Fruit fly (Drosophila melanogaster) whole organism, embryonic: ENCODE data around the gene Taf8.
A peak's percentile ranks its signal among the peaks of the same experiment; 100 is the strongest.

Source experiments
- Atf6 ChIP-seq: fragments of 200-800 bp; sonication (Bioruptor generic); IDR thresholded peaks from 2 replicates; pipeline ENCODE4 v1.3.6; 2022; ENCODE audit warnings: missing biosample characterization, missing genetic modification characterization
- Bteb2 ChIP-seq: fragments of 200-800 bp; sonication (Bioruptor generic); optimal IDR thresholded peaks from 2 replicates; lab custom pipeline; 2016; ENCODE audit warnings: missing biosample characterization, missing genetic modification characterization
- CG10565 ChIP-seq: fragments of 200-800 bp; sonication (Bioruptor generic); optimal IDR thresholded peaks from 3 replicates; lab custom pipeline; 2016; ENCODE audit warnings: missing biosample characterization, mild to moderate bottlenecking, missing genetic modification characterization
- CG12219 ChIP-seq: fragments of 200-800 bp; sonication (Bioruptor generic); optimal IDR thresholded peaks from 3 replicates; lab custom pipeline; 2018; ENCODE audit warnings: missing biosample characterization, mild to moderate bottlenecking, missing genetic modification characterization
- CG1233 ChIP-seq: fragments of 200-800 bp; sonication (Bioruptor generic); optimal IDR thresholded peaks from 4 replicates; lab custom pipeline; 2018; ENCODE audit warnings: missing biosample characterization, mild to moderate bottlenecking, missing genetic modification characterization
- CG13287 ChIP-seq: fragments of 200-800 bp; sonication (Bioruptor generic); IDR thresholded peaks from 2 replicates; pipeline ENCODE4 v1.3.6; 2022; ENCODE audit warnings: missing biosample characterization, missing genetic modification characterization; ENCODE audit not compliant: partially characterized antibody
- CG14710 ChIP-seq: fragments of 200-800 bp; sonication (Bioruptor generic); optimal IDR thresholded peaks from 3 replicates; lab custom pipeline; 2019; ENCODE audit warnings: missing biosample characterization, mild to moderate bottlenecking, missing genetic modification characterization, moderate library complexity
- CG14860 ChIP-seq: fragments of 200-800 bp; sonication (Bioruptor generic); IDR thresholded peaks from 3 replicates; pipeline ENCODE4 v1.3.6; 2022; ENCODE audit warnings: missing biosample characterization, missing genetic modification characterization; ENCODE audit not compliant: partially characterized antibody
- CG15514 ChIP-seq: fragments of 200-800 bp; sonication (Bioruptor generic); optimal IDR thresholded peaks from 3 replicates; lab custom pipeline; 2017; ENCODE audit warnings: missing biosample characterization, missing genetic modification characterization, mild to moderate bottlenecking, moderate library complexity, missing genetic modification reagents
- CG15601 ChIP-seq: fragments of 200-800 bp; sonication (Bioruptor generic); optimal IDR thresholded peaks from 3 replicates; lab custom pipeline; 2019; ENCODE audit warnings: missing biosample characterization, mild to moderate bottlenecking, missing genetic modification characterization, moderate library complexity
- CG17802 ChIP-seq: fragments of 200-800 bp; sonication (Bioruptor generic); optimal IDR thresholded peaks from 2 replicates; lab custom pipeline; 2018; ENCODE audit warnings: missing biosample characterization, mild to moderate bottlenecking, missing genetic modification characterization, moderate library complexity
- CG18599 ChIP-seq: fragments of 200-800 bp; sonication (Bioruptor generic); optimal IDR thresholded peaks from 3 replicates; lab custom pipeline; 2017; ENCODE audit warnings: missing biosample characterization, missing genetic modification characterization, mild to moderate bottlenecking, moderate library complexity, missing genetic modification reagents
- CG2678 ChIP-seq: fragments of 200-800 bp; sonication (Bioruptor generic); optimal IDR thresholded peaks from 3 replicates; lab custom pipeline; 2019; ENCODE audit warnings: missing biosample characterization, mild to moderate bottlenecking, missing genetic modification characterization, moderate library complexity
- CG2875 ChIP-seq: fragments of 200-800 bp; sonication (Bioruptor generic); optimal IDR thresholded peaks from 2 replicates; lab custom pipeline; 2017; ENCODE audit warnings: missing biosample characterization, mild to moderate bottlenecking, missing genetic modification characterization, missing genetic modification reagents
- CG31365 ChIP-seq: fragments of 200-800 bp; sonication (Bioruptor generic); optimal IDR thresholded peaks from 2 replicates; lab custom pipeline; 2018; ENCODE audit warnings: missing biosample characterization, mild to moderate bottlenecking, missing genetic modification characterization
- CG32767 ChIP-seq: fragments of 200-800 bp; sonication (Bioruptor generic); IDR thresholded peaks from 2 replicates; pipeline ENCODE4 v1.3.6; 2022; ENCODE audit warnings: missing biosample characterization, missing genetic modification characterization
- CG3281 ChIP-seq: fragments of 200-800 bp; sonication (Bioruptor generic); optimal IDR thresholded peaks from 3 replicates; lab custom pipeline; 2017; ENCODE audit warnings: missing biosample characterization, mild to moderate bottlenecking, missing genetic modification characterization
- CG3847 ChIP-seq: fragments of 200-800 bp; sonication (Bioruptor generic); IDR thresholded peaks from 2 replicates; pipeline ENCODE4 v1.3.6; 2022; ENCODE audit warnings: missing biosample characterization, missing genetic modification characterization
- CG4424 ChIP-seq: fragments of 200-800 bp; sonication (Bioruptor generic); optimal IDR thresholded peaks from 3 replicates; lab custom pipeline; 2016; ENCODE audit warnings: missing biosample characterization, missing genetic modification characterization
- CG6689 ChIP-seq: fragments of 200-800 bp; sonication (Bioruptor generic); IDR thresholded peaks from 2 replicates; pipeline ENCODE4 v1.3.6; 2022; ENCODE audit warnings: missing biosample characterization, missing genetic modification characterization
- CG6813 ChIP-seq: fragments of 200-800 bp; sonication (Bioruptor generic); optimal IDR thresholded peaks from 2 replicates; lab custom pipeline; 2017; ENCODE audit warnings: missing biosample characterization, missing genetic modification characterization, mild to moderate bottlenecking, moderate library complexity, missing genetic modification reagents
- CG7839 ChIP-seq: fragments of 200-800 bp; sonication (Bioruptor generic); optimal IDR thresholded peaks from 3 replicates; lab custom pipeline; 2018; ENCODE audit warnings: missing biosample characterization, mild to moderate bottlenecking, missing genetic modification characterization, moderate library complexity
- Chrac-16 ChIP-seq: fragments of 200-800 bp; sonication (Bioruptor generic); optimal IDR thresholded peaks from 3 replicates; lab custom pipeline; 2016; ENCODE audit warnings: missing biosample characterization, missing genetic modification characterization
- CrebB ChIP-seq: fragments of 200-800 bp; sonication (Bioruptor generic); optimal IDR thresholded peaks from 3 replicates; lab custom pipeline; 2018; ENCODE audit warnings: missing biosample characterization, mild to moderate bottlenecking, missing genetic modification characterization
- Dek ChIP-seq: fragments of 200-800 bp; sonication (Bioruptor generic); optimal IDR thresholded peaks from 3 replicates; lab custom pipeline; 2019; ENCODE audit warnings: missing biosample characterization, mild to moderate bottlenecking, missing genetic modification characterization, moderate library complexity
- Dip2 ChIP-seq: fragments of 200-800 bp; sonication (Bioruptor generic); IDR thresholded peaks from 2 replicates; pipeline ENCODE4 v1.3.6; 2022; ENCODE audit warnings: missing biosample characterization, missing genetic modification characterization
- Drgx ChIP-seq: fragments of 200-800 bp; sonication (Bioruptor generic); IDR thresholded peaks from 2 replicates; pipeline ENCODE4 v1.3.6; 2022; ENCODE audit warnings: missing biosample characterization, missing genetic modification characterization
- Fer3 ChIP-seq: fragments of 200-800 bp; sonication (Bioruptor generic); optimal IDR thresholded peaks from 2 replicates; lab custom pipeline; 2018; ENCODE audit warnings: missing biosample characterization, mild to moderate bottlenecking, missing genetic modification characterization, moderate library complexity
- HLH3B ChIP-seq: fragments of 200-800 bp; sonication (Bioruptor generic); IDR thresholded peaks from 2 replicates; pipeline ENCODE4 v1.3.6; 2022; ENCODE audit warnings: missing biosample characterization, missing genetic modification characterization
- Lhr ChIP-seq: fragments of 200-800 bp; sonication (Bioruptor generic); optimal IDR thresholded peaks from 3 replicates; lab custom pipeline; 2017; ENCODE audit warnings: mild to moderate bottlenecking, missing biosample characterization, missing genetic modification reagents, missing genetic modification characterization
- MBD-R2 ChIP-seq: fragments of 200-800 bp; sonication (Bioruptor generic); IDR thresholded peaks from 2 replicates; pipeline ENCODE4 v1.3.6; 2022; ENCODE audit warnings: missing biosample characterization, missing genetic modification characterization
- Med ChIP-seq: fragments of 200-800 bp; sonication (Bioruptor generic); peaks from one replicate; lab custom pipeline; 2016; ENCODE audit warnings: missing biosample characterization, missing genetic modification characterization, mild to moderate bottlenecking, inconsistent platforms, moderate library complexity
- Mrtf ChIP-seq: fragments of 200-800 bp; sonication (Bioruptor generic); IDR thresholded peaks from 3 replicates; pipeline ENCODE4 v1.3.6; 2022; ENCODE audit warnings: missing biosample characterization, missing genetic modification characterization
- Oli ChIP-seq: fragments of 200-800 bp; sonication (Bioruptor generic); optimal IDR thresholded peaks from 2 replicates; lab custom pipeline; 2018; ENCODE audit warnings: missing biosample characterization, mild to moderate bottlenecking, missing genetic modification characterization, moderate library complexity
- Ssrp ChIP-seq: fragments of 200-800 bp; sonication (Bioruptor generic); optimal IDR thresholded peaks from 2 replicates; lab custom pipeline; 2018; ENCODE audit warnings: missing biosample characterization, mild to moderate bottlenecking, missing genetic modification characterization, moderate library complexity
- cad ChIP-seq: fragments of >200 bp; optimal IDR thresholded peaks from 2 replicates; lab custom pipeline; 2017; ENCODE audit warnings: missing biosample characterization, missing genetic modification characterization
- crol ChIP-seq: fragments of 200-800 bp; sonication (Bioruptor generic); IDR thresholded peaks from 2 replicates; pipeline ENCODE4 v1.3.6; 2022; ENCODE audit warnings: missing biosample characterization, missing genetic modification characterization
- fd3F ChIP-seq: fragments of 200-800 bp; sonication (Bioruptor generic); optimal IDR thresholded peaks from 2 replicates; lab custom pipeline; 2018; ENCODE audit warnings: missing biosample characterization, mild to moderate bottlenecking, missing genetic modification characterization, moderate library complexity
- gce ChIP-seq: fragments of 200-800 bp; sonication (Bioruptor generic); IDR thresholded peaks from 3 replicates; pipeline ENCODE4 v1.3.6; 2022; ENCODE audit warnings: missing biosample characterization, missing genetic modification characterization
- gsb ChIP-seq: fragments of 200-800 bp; sonication (Bioruptor generic); IDR thresholded peaks from 2 replicates; pipeline ENCODE4 v1.3.6; 2022; ENCODE audit warnings: missing biosample characterization, missing genetic modification characterization
- hb ChIP-seq: fragments of 200-800 bp; sonication (Bioruptor generic); IDR thresholded peaks from 3 replicates; pipeline ENCODE4 v1.3.6; 2022; ENCODE audit warnings: missing biosample characterization, missing genetic modification characterization; ENCODE audit not compliant: partially characterized antibody
- hkb ChIP-seq, 2 experiments: fragments of 200-800 bp in 1 of 2; fragments of >200 bp in 1 of 2; sonication (Bioruptor generic) in 1 of 2; IDR thresholded peaks in 1 of 2; optimal IDR thresholded peaks in 1 of 2; 2 replicates each; pipeline versions ENCODE4 v1.3.6 to Lab custom; 2017 to 2022; ENCODE audit warnings: missing biosample characterization in 1 of 2, missing genetic modification characterization in 1 of 2
- lmd ChIP-seq: fragments of 200-800 bp; sonication (Bioruptor generic); IDR thresholded peaks from 2 replicates; pipeline ENCODE4 v1.3.6; 2022; ENCODE audit warnings: missing biosample characterization, missing genetic modification characterization
- nom ChIP-seq: fragments of 200-800 bp; sonication (Bioruptor generic); optimal IDR thresholded peaks from 2 replicates; lab custom pipeline; 2017; ENCODE audit warnings: missing biosample characterization, missing genetic modification characterization, mild to moderate bottlenecking, moderate library complexity, missing genetic modification reagents
- sisA ChIP-seq: fragments of 200-800 bp; sonication (Bioruptor generic); IDR thresholded peaks from 2 replicates; pipeline ENCODE4 v1.3.6; 2022; ENCODE audit warnings: missing biosample characterization, missing genetic modification characterization
- stwl ChIP-seq: fragments of 200-800 bp; sonication (Bioruptor generic); optimal IDR thresholded peaks from 3 replicates; lab custom pipeline; 2018; ENCODE audit warnings: missing biosample characterization, mild to moderate bottlenecking, missing genetic modification characterization, moderate library complexity
- tgo ChIP-seq: fragments of 200-800 bp; sonication (Bioruptor generic); IDR thresholded peaks from 3 replicates; pipeline ENCODE4 v1.3.6; 2022; ENCODE audit warnings: missing biosample characterization, missing genetic modification characterization
- tna ChIP-seq: fragments of 200-800 bp; sonication (Bioruptor generic); IDR thresholded peaks from 2 replicates; pipeline ENCODE4 v1.3.6; 2022; ENCODE audit warnings: missing biosample characterization, missing genetic modification characterization; ENCODE audit not compliant: partially characterized antibody
- ttk ChIP-seq: fragments of 200-800 bp; sonication (Bioruptor generic); IDR thresholded peaks from 2 replicates; pipeline ENCODE4 v2.1.2; 2022; ENCODE audit warnings: missing biosample characterization, missing genetic modification characterization
- wek ChIP-seq: fragments of 200-800 bp; sonication (Bioruptor generic); optimal IDR thresholded peaks from 3 replicates; lab custom pipeline; 2018; ENCODE audit warnings: missing biosample characterization, mild to moderate bottlenecking, missing genetic modification characterization, moderate library complexity

Gene Taf8

DNA sequence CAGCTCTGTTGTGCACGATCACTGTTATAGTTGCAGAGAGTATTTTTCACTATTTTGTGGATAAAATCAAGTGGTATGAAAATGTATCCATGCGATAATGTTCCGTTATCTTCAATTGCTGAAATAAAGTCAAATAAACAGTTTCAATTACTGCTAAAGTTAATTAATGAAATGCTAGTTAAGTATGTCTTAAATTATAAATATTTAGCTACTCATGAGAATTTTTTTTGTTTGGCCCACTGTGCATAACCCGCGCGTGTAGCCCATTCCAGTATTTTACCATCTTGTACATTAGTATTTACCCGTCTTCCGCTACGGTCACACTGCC lies 16.3 kb upstream of the Taf8 start, which contains the start of gene Ada3 (continued):
- TF ChIP-seq sisA (GFP tag; lab: Robert Waterston, UW) (peak; percentile 67), CG32767 (no peak), Oli (tag; lab: Kevin White, UChicago) (peak; percentile 54), hkb (optimal IDR thresholded peaks at IDR 0.05; lab: Kevin White, UChicago) (no peak), hkb (GFP tag; IDR thresholded peaks at IDR 0.05; lab: Robert Waterston, UW) (peak; percentile 77), CG2678 (peak; percentile 74), crol (GFP tag; lab: Robert Waterston, UW) (no peak), gsb (GFP tag; lab: Robert Waterston, UW) (no peak), CG15601 (tag; lab: Kevin White, UChicago) (peak; percentile 62), MBD-R2 (GFP tag; lab: Robert Waterston, UW) (peak; percentile 68), CG13287 (GFP tag; lab: Robert Waterston, UW) (no peak), CG2875 (GFP tag; lab: Kevin White, UChicago) (no peak), Lhr (peak; percentile 65), gce (GFP tag; lab: Robert Waterston, UW) (no peak), CG14710 (tag; lab: Kevin White, UChicago) (peak; percentile 74), CG18599 (GFP tag; lab: Kevin White, UChicago) (peak; percentile 76), nom (peak; percentile 32), Med (GFP tag; lab: Kevin White, UChicago) (peak; percentile 95), CG17802 (tag; lab: Kevin White, UChicago) (no peak), wek (no peak), CrebB (no peak), CG12219 (peak; percentile 48), stwl (tag; lab: Kevin White, UChicago) (peak; percentile 46), CG15514 (GFP tag; lab: Kevin White, UChicago) (peak; percentile 59), lmd (GFP tag; lab: Robert Waterston, UW) (peak; percentile 80), CG3847 (GFP tag; lab: Robert Waterston, UW) (peak; percentile 55), Chrac-16 (GFP tag; lab: Kevin White, UChicago) (peak; percentile 79), ttk (peak; percentile 51), CG7839 (peak; percentile 77), CG14860 (GFP tag; lab: Robert Waterston, UW) (no peak), Ssrp (tag; lab: Kevin White, UChicago) (peak; percentile 69), Dip2 (GFP tag; lab: Robert Waterston, UW) (no peak), tna (GFP tag; lab: Robert Waterston, UW) (no peak), tgo (GFP tag; lab: Robert Waterston, UW) (peak; percentile 69), CG3281 (peak; percentile 81), Drgx (peak; percentile 59; the same call in 1 of the 2 replicates), CG6689 (peak; percentile 71), Mrtf (GFP tag; lab: Robert Waterston, UW) (0 out of 3 replicates have a peak, but pooled peaks have one; percentile 61), CG31365 (tag; lab: Kevin White, UChicago) (no peak), CG10565 (GFP tag; lab: Kevin White, UChicago) (no peak), Fer3 (tag; lab: Kevin White, UChicago) (peak; percentile 61), HLH3B (GFP tag; lab: Robert Waterston, UW) (peak; percentile 46; the same call in 1 of the 2 replicates), cad (no peak), fd3F (GFP tag; lab: Kevin White, UChicago) (peak; percentile 46), Atf6 (GFP tag; lab: Robert Waterston, UW) (peak; percentile 64; the same call in 1 of the 2 replicates), CG6813 (no peak), hb (no peak), CG4424 (GFP tag; lab: Kevin White, UChicago) (peak; percentile 87), Dek (tag; lab: Kevin White, UChicago) (peak; percentile 39), CG1233 (peak; percentile 62), Bteb2 (GFP tag; lab: Kevin White, UChicago) (peak; percentile 60)
